Fruit fly (Drosophila melanogaster) whole organism, prepupa: Measurements from ENCODE around the gene CG13252.

ENCODE experiments used
- Blimp-1 ChIP-seq: fragments of 200-800 bp; sonication (Bioruptor generic); optimal IDR thresholded peaks from 3 replicates; lab custom pipeline; 2017; ENCODE audit warnings: missing biosample characterization, missing genetic modification characterization, mild to moderate bottlenecking, moderate library complexity, missing genetic modification reagents
- CG10631 ChIP-seq: fragments of 200-800 bp; sonication (Bioruptor generic); optimal IDR thresholded peaks from 2 replicates; lab custom pipeline; 2016; ENCODE audit warnings: missing biosample characterization, missing genetic modification characterization
- CG11762 ChIP-seq: fragments of 200-800 bp; sonication (Bioruptor generic); optimal IDR thresholded peaks from 3 replicates; lab custom pipeline; 2016; ENCODE audit warnings: missing biosample characterization, missing genetic modification characterization; ENCODE audit not compliant: insufficient read depth
- CG11902 ChIP-seq: fragments of 200-800 bp; sonication (Bioruptor generic); optimal IDR thresholded peaks from 3 replicates; lab custom pipeline; 2016; ENCODE audit warnings: missing biosample characterization, missing genetic modification characterization
- CG15336 ChIP-seq: fragments of 200-800 bp; sonication (Bioruptor generic); IDR thresholded peaks from 2 replicates; pipeline ENCODE4 v1.3.6; 2022; ENCODE audit warnings: missing biosample characterization, missing genetic modification characterization
- CG1621 ChIP-seq: fragments of 200-800 bp; sonication (Bioruptor generic); optimal IDR thresholded peaks from 3 replicates; lab custom pipeline; 2018; ENCODE audit warnings: missing biosample characterization, mild to moderate bottlenecking, missing genetic modification characterization
- CG16779 ChIP-seq: fragments of 200-800 bp; sonication (Bioruptor generic); optimal IDR thresholded peaks from 3 replicates; lab custom pipeline; 2017; ENCODE audit warnings: missing biosample characterization, mild to moderate bottlenecking, missing genetic modification characterization
- CG3032 ChIP-seq: fragments of 200-800 bp; optimal IDR thresholded peaks from 2 replicates; lab custom pipeline; 2019; ENCODE audit warnings: missing biosample characterization, mild to moderate bottlenecking, missing genetic modification characterization, moderate library complexity
- CG31627 ChIP-seq: fragments of 200-800 bp; sonication (Bioruptor generic); optimal IDR thresholded peaks from 3 replicates; lab custom pipeline; 2016; ENCODE audit warnings: missing biosample characterization, missing genetic modification characterization
- CG32006 ChIP-seq: fragments of 200-800 bp; sonication (Bioruptor generic); optimal IDR thresholded peaks from 3 replicates; lab custom pipeline; 2017; ENCODE audit warnings: missing biosample characterization, mild to moderate bottlenecking, missing genetic modification characterization
- CG34406 ChIP-seq: fragments of 200-800 bp; sonication (Bioruptor generic); optimal IDR thresholded peaks from 3 replicates; lab custom pipeline; 2016; ENCODE audit warnings: missing biosample characterization, missing genetic modification characterization
- CG3919 ChIP-seq: fragments of 200-800 bp; sonication (Bioruptor generic); optimal IDR thresholded peaks from 3 replicates; lab custom pipeline; 2016; ENCODE audit warnings: missing biosample characterization, missing genetic modification characterization
- CG6163 ChIP-seq: fragments of 200-800 bp; sonication (Bioruptor generic); IDR thresholded peaks from 3 replicates; pipeline ENCODE4 v1.3.6; 2022; ENCODE audit warnings: missing biosample characterization, missing genetic modification characterization
- CG6276 ChIP-seq: fragments of 200-800 bp; sonication (Bioruptor generic); optimal IDR thresholded peaks from 2 replicates; lab custom pipeline; 2017; ENCODE audit warnings: missing biosample characterization, mild to moderate bottlenecking, missing genetic modification characterization
- CG6792 ChIP-seq: fragments of 200-800 bp; sonication (Bioruptor generic); optimal IDR thresholded peaks from 3 replicates; lab custom pipeline; 2016; ENCODE audit warnings: missing biosample characterization, missing genetic modification characterization
- CG6808 ChIP-seq: fragments of 200-800 bp; sonication (Bioruptor generic); optimal IDR thresholded peaks from 3 replicates; lab custom pipeline; 2017; ENCODE audit warnings: missing biosample characterization, missing genetic modification characterization, mild to moderate bottlenecking, moderate library complexity, missing genetic modification reagents
- CG8119 ChIP-seq: fragments of 200-800 bp; sonication (Bioruptor generic); IDR thresholded peaks from 3 replicates; pipeline ENCODE4 v1.3.6; 2022; ENCODE audit warnings: missing biosample characterization, missing genetic modification characterization
- CG8319 ChIP-seq: fragments of 200-800 bp; sonication (Bioruptor generic); optimal IDR thresholded peaks from 3 replicates; lab custom pipeline; 2016; ENCODE audit warnings: missing biosample characterization, missing genetic modification characterization
- CG9139 ChIP-seq: fragments of 200-800 bp; sonication (Bioruptor generic); optimal IDR thresholded peaks from 3 replicates; lab custom pipeline; 2017; ENCODE audit warnings: missing biosample characterization, mild to moderate bottlenecking, missing genetic modification characterization
- Eip78C ChIP-seq: fragments of 200-800 bp; sonication (Bioruptor generic); peaks from one replicate; lab custom pipeline; 2016; ENCODE audit warnings: missing biosample characterization, missing genetic modification characterization
- Eip93F ChIP-seq: fragments of 200-800 bp; sonication (Bioruptor generic); optimal IDR thresholded peaks from 2 replicates; lab custom pipeline; 2016; ENCODE audit warnings: missing biosample characterization, mild to moderate bottlenecking, missing genetic modification characterization
- Gug ChIP-seq: fragments of 200-800 bp; sonication (Bioruptor generic); IDR thresholded peaks from 2 replicates; pipeline ENCODE4 v1.3.6; 2022; ENCODE audit warnings: missing biosample characterization, missing genetic modification characterization
- Hr38 ChIP-seq: sonication (Bioruptor generic); optimal IDR thresholded peaks from 2 replicates; lab custom pipeline; 2016; ENCODE audit warnings: missing biosample characterization, missing genetic modification characterization
- Hr4 ChIP-seq: fragments of 200-800 bp; sonication (Bioruptor generic); optimal IDR thresholded peaks from 3 replicates; lab custom pipeline; 2016; ENCODE audit warnings: missing biosample characterization, missing genetic modification characterization
- Met ChIP-seq: fragments of 200-800 bp; sonication (Bioruptor generic); optimal IDR thresholded peaks from 3 replicates; lab custom pipeline; 2016; ENCODE audit warnings: missing biosample characterization, missing genetic modification characterization
- OdsH ChIP-seq: fragments of 200-800 bp; sonication (Bioruptor generic); optimal IDR thresholded peaks from 3 replicates; lab custom pipeline; 2016; ENCODE audit warnings: missing biosample characterization, missing genetic modification characterization
- Smox ChIP-seq: fragments of 200-800 bp; sonication (Bioruptor generic); optimal IDR thresholded peaks from 3 replicates; lab custom pipeline; 2016; ENCODE audit warnings: missing biosample characterization, missing genetic modification characterization
- Sox102F ChIP-seq: fragments of 200-800 bp; sonication (Bioruptor generic); optimal IDR thresholded peaks from 2 replicates; lab custom pipeline; 2016; ENCODE audit warnings: missing biosample characterization, mild to moderate bottlenecking, missing genetic modification characterization
- Sox14 ChIP-seq: fragments of 200-800 bp; sonication (Bioruptor generic); optimal IDR thresholded peaks from 3 replicates; lab custom pipeline; 2016; ENCODE audit warnings: missing biosample characterization, missing genetic modification characterization
- Sox15 ChIP-seq: fragments of 200-800 bp; sonication (Bioruptor generic); optimal IDR thresholded peaks from 3 replicates; lab custom pipeline; 2016; ENCODE audit warnings: missing biosample characterization, missing genetic modification characterization
- achi ChIP-seq: fragments of 200-800 bp; sonication (Bioruptor generic); optimal IDR thresholded peaks from 3 replicates; lab custom pipeline; 2016; ENCODE audit warnings: missing biosample characterization, missing genetic modification characterization
- acj6 ChIP-seq: fragments of 200-800 bp; sonication (Bioruptor generic); optimal IDR thresholded peaks from 3 replicates; lab custom pipeline; 2016; ENCODE audit warnings: missing biosample characterization, missing genetic modification characterization
- cyc ChIP-seq: fragments of 200-800 bp; sonication (Bioruptor generic); optimal IDR thresholded peaks from 3 replicates; lab custom pipeline; 2016; ENCODE audit warnings: missing biosample characterization, missing genetic modification characterization
- dac ChIP-seq: fragments of 200-800 bp; sonication (Bioruptor generic); optimal IDR thresholded peaks from 2 replicates; lab custom pipeline; 2017; ENCODE audit warnings: missing biosample characterization, mild to moderate bottlenecking, missing genetic modification characterization
- dsx ChIP-seq: fragments of 200-800 bp; optimal IDR thresholded peaks from 3 replicates; lab custom pipeline; 2019; ENCODE audit warnings: missing biosample characterization, mild to moderate bottlenecking, missing genetic modification characterization, moderate library complexity; ENCODE audit not compliant: poor library complexity, severe bottlenecking
- esn ChIP-seq: fragments of 200-800 bp; sonication (Bioruptor generic); optimal IDR thresholded peaks from 2 replicates; lab custom pipeline; 2016; ENCODE audit warnings: missing biosample characterization, mild to moderate bottlenecking, missing genetic modification characterization, moderate library complexity
- fd59A ChIP-seq: fragments of 200-800 bp; sonication (Bioruptor generic); optimal IDR thresholded peaks from 2 replicates; lab custom pipeline; 2017; ENCODE audit warnings: missing biosample characterization, mild to moderate bottlenecking, missing genetic modification characterization, missing genetic modification reagents
- fd85E ChIP-seq: fragments of 200-800 bp; sonication (Bioruptor generic); optimal IDR thresholded peaks from 3 replicates; lab custom pipeline; 2016; ENCODE audit warnings: missing biosample characterization, missing genetic modification characterization
- fkh ChIP-seq: fragments of 200-800 bp; sonication (Bioruptor generic); optimal IDR thresholded peaks from 3 replicates; lab custom pipeline; 2017; ENCODE audit warnings: missing biosample characterization, mild to moderate bottlenecking, missing genetic modification characterization, moderate library complexity
- lz ChIP-seq: fragments of 200-800 bp; sonication (Bioruptor generic); optimal IDR thresholded peaks from 3 replicates; lab custom pipeline; 2016; ENCODE audit warnings: missing biosample characterization, missing genetic modification characterization
- net ChIP-seq: fragments of 200-800 bp; sonication (Bioruptor generic); optimal IDR thresholded peaks from 3 replicates; lab custom pipeline; 2016; ENCODE audit warnings: missing biosample characterization, missing genetic modification characterization
- pdm3 ChIP-seq: fragments of 200-800 bp; sonication (Bioruptor generic); optimal IDR thresholded peaks from 3 replicates; lab custom pipeline; 2016; ENCODE audit warnings: missing biosample characterization, missing genetic modification characterization
- salr ChIP-seq, 2 experiments: fragments of 200-800 bp; sonication (Bioruptor generic); optimal IDR thresholded peaks; 3 replicates each; lab custom pipeline; 2016 to 2018; ENCODE audit warnings: missing biosample characterization in 2 of 2, missing genetic modification characterization in 2 of 2, mild to moderate bottlenecking in 1 of 2
- ss ChIP-seq, 2 experiments: fragments of 200-800 bp; sonication (Bioruptor generic); optimal IDR thresholded peaks; 2 replicates in 1 of 2; 3 replicates in 1 of 2; lab custom pipeline; 2017 to 2018; ENCODE audit warnings: mild to moderate bottlenecking in 2 of 2, missing biosample characterization in 2 of 2, missing genetic modification characterization in 2 of 2, moderate library complexity in 1 of 2
- svp ChIP-seq: fragments of 200-800 bp; sonication (Bioruptor generic); peaks from one replicate; lab custom pipeline; 2016; ENCODE audit warnings: missing biosample characterization, missing genetic modification characterization
- topi ChIP-seq: fragments of 200-800 bp; sonication (Bioruptor generic); optimal IDR thresholded peaks from 3 replicates; lab custom pipeline; 2016; ENCODE audit warnings: missing biosample characterization, missing genetic modification characterization
- vri ChIP-seq: fragments of 200-800 bp; sonication (Bioruptor generic); optimal IDR thresholded peaks from 3 replicates; lab custom pipeline; 2016; ENCODE audit warnings: missing biosample characterization, mild to moderate bottlenecking, missing genetic modification characterization

The CG13252 gene

dm6 chr3L:20710475-20711177, 19.8 kb upstream of the CG13252 start:
- TF ChIP-seq CG32006 (GFP tag; lab: Kevin White, UChicago) = peak; percentile 24
- TF ChIP-seq Eip93F = no peak
- no peak for TF ChIP-seq dac
- 0 out of 2 replicates have a peak, but pooled peaks have one; percentile 30 for TF ChIP-seq CG15336 (GFP tag; lab: Robert Waterston, UW)
- peak; percentile 30 for TF ChIP-seq Hr4 (GFP tag; lab: Kevin White, UChicago)
- TF ChIP-seq esn (GFP tag; lab: Kevin White, UChicago) = no peak
- TF ChIP-seq Sox102F (GFP tag; lab: Kevin White, UChicago) = no peak
- TF ChIP-seq acj6 (GFP tag; lab: Kevin White, UChicago) = peak; percentile 17
- peak; percentile 33 for TF ChIP-seq Eip78C (GFP tag; lab: Kevin White, UChicago)
- TF ChIP-seq fd59A (GFP tag; lab: Kevin White, UChicago) = no peak

dm6 chr3L:20711397-20711796, 19.0 kb upstream of the CG13252 start:
- TF ChIP-seq vri = peak; percentile 71
- TF ChIP-seq lz = peak; percentile 60
- TF ChIP-seq CG6276 (GFP tag; lab: Kevin White, UChicago) = no peak
- peak; percentile 54 for TF ChIP-seq esn (GFP tag; lab: Kevin White, UChicago)
- TF ChIP-seq fd59A (GFP tag; lab: Kevin White, UChicago) = no peak
- TF ChIP-seq CG15336 (GFP tag; lab: Robert Waterston, UW) = no peak
- no peak for TF ChIP-seq CG34406
- no peak for TF ChIP-seq ss (GFP tag; optimal IDR thresholded peaks at IDR 0.05; lab: Kevin White, UChicago)
- TF ChIP-seq CG3919 = peak; percentile 61
- TF ChIP-seq Eip78C (GFP tag; lab: Kevin White, UChicago) = peak; percentile 79
- TF ChIP-seq Blimp-1 (GFP tag; lab: Kevin White, UChicago) = no peak
- peak; percentile 45 for TF ChIP-seq topi (GFP tag; lab: Kevin White, UChicago)
- no peak for TF ChIP-seq CG3032 (tag; lab: Kevin White, UChicago)
- TF ChIP-seq CG8319 = no peak
- TF ChIP-seq net (GFP tag; lab: Kevin White, UChicago) = no peak
- no peak for TF ChIP-seq Hr38 (GFP tag; lab: Kevin White, UChicago)
- TF ChIP-seq svp = no peak
- TF ChIP-seq CG10631 = no peak
- TF ChIP-seq cyc (GFP tag; lab: Kevin White, UChicago) = peak; percentile 59
- peak; percentile 16 for TF ChIP-seq CG6792 (GFP tag; lab: Kevin White, UChicago)
- peak; percentile 30 for TF ChIP-seq pdm3 (GFP tag; lab: Kevin White, UChicago)
- no peak for TF ChIP-seq CG11902
- TF ChIP-seq CG16779 = no peak
- no peak for TF ChIP-seq CG11762 (GFP tag; lab: Kevin White, UChicago)
- TF ChIP-seq Sox14 (GFP tag; lab: Kevin White, UChicago) = peak; percentile 60
- TF ChIP-seq achi (GFP tag; lab: Kevin White, UChicago) = peak; percentile 13
- no peak for TF ChIP-seq Sox102F (GFP tag; lab: Kevin White, UChicago)
- TF ChIP-seq CG6163 = no peak
- TF ChIP-seq salr (GFP tag; optimal IDR thresholded peaks at IDR 0.05; lab: Kevin White, UChicago) = no peak
- TF ChIP-seq dac = no peak
- TF ChIP-seq dsx (GFP tag; lab: Kevin White, UChicago) = peak; percentile 22
- peak; percentile 41 for TF ChIP-seq acj6 (GFP tag; lab: Kevin White, UChicago)
- no peak for TF ChIP-seq Sox15 (GFP tag; lab: Kevin White, UChicago)
- peak; percentile 49 for TF ChIP-seq Met (GFP tag; lab: Kevin White, UChicago)
- no peak for TF ChIP-seq CG9139 (GFP tag; lab: Kevin White, UChicago)
- peak; percentile 36 for TF ChIP-seq OdsH (GFP tag; lab: Kevin White, UChicago)
- TF ChIP-seq CG8119 (GFP tag; lab: Robert Waterston, UW) = no peak
- no peak for TF ChIP-seq Gug (GFP tag; lab: Robert Waterston, UW)
- TF ChIP-seq fd85E = no peak
- TF ChIP-seq CG32006 (GFP tag; lab: Kevin White, UChicago) = peak; percentile 25
- no peak for TF ChIP-seq CG1621 (tag; lab: Kevin White, UChicago)
- peak; percentile 52 for TF ChIP-seq Hr4 (GFP tag; lab: Kevin White, UChicago)
- TF ChIP-seq CG31627 (GFP tag; lab: Kevin White, UChicago) = peak; percentile 44
- TF ChIP-seq Eip93F = no peak
- TF ChIP-seq fkh = no peak
- TF ChIP-seq CG6808 (GFP tag; lab: Kevin White, UChicago) = no peak
- peak; percentile 13 for TF ChIP-seq Smox (GFP tag; lab: Kevin White, UChicago)
